Fruit fly (Drosophila melanogaster): ENCODE data around the gene CCT1.

The CCT1 gene

dm6 chr3R:22535945-22536344 lies 44.7 kb upstream of the CCT1 start:
- TF ChIP-seq CG14014 (GFP tag; IDR thresholded peaks at IDR 0.05) (no peak), CG7928 (GFP tag; optimal IDR thresholded peaks at IDR 0.05) (no peak), cwo (GFP tag; optimal IDR thresholded peaks at IDR 0.05) (peak; percentile 71), CG18011 (GFP tag; optimal IDR thresholded peaks at IDR 0.05) (peak; percentile 68)

dm6 chr3R:22533973-22534931 lies 43.0 kb upstream of the CCT1 start:
- no peak for TF ChIP-seq HLHmδ (GFP tag; optimal IDR thresholded peaks at IDR 0.05)
- TF ChIP-seq eve (GFP tag; optimal IDR thresholded peaks at IDR 0.05) = no peak
- TF ChIP-seq HHEX (GFP tag; optimal IDR thresholded peaks at IDR 0.05) = no peak
- TF ChIP-seq Fer3 (tag; optimal IDR thresholded peaks at IDR 0.05) = no peak
- no peak for TF ChIP-seq CG11247 (GFP tag; IDR thresholded peaks at IDR 0.05)
- no peak for TF ChIP-seq CG18599 (GFP tag; optimal IDR thresholded peaks at IDR 0.05)
- no peak for TF ChIP-seq CG14965 (GFP tag; optimal IDR thresholded peaks at IDR 0.05; ENCODE audit: borderline replicate concordance)
- no peak for TF ChIP-seq crc (GFP tag; optimal IDR thresholded peaks at IDR 0.05)
- no peak for TF ChIP-seq pros (GFP tag; optimal IDR thresholded peaks at IDR 0.05)
- no peak for TF ChIP-seq CG17186 (GFP tag; optimal IDR thresholded peaks at IDR 0.05)

- TF ChIP-seq CG18011 (GFP tag; optimal IDR thresholded peaks at IDR 0.05) (no peak), bsh (GFP tag; optimal IDR thresholded peaks at IDR 0.05) (peak in 1 of 2 experiments; percentile 2), CG10462 (GFP tag; optimal IDR thresholded peaks at IDR 0.05) (no peak), Doc2 (GFP tag; IDR thresholded peaks at IDR 0.05) (no peak), her (GFP tag; optimal IDR thresholded peaks at IDR 0.05) (no peak), CTCF (GFP tag; optimal IDR thresholded peaks at IDR 0.05) (peak; percentile 9), CG6689 (GFP tag; IDR thresholded peaks at IDR 0.05) (no peak), CG1024 (GFP tag; IDR thresholded peaks at IDR 0.05) (no peak), CG6854 (GFP tag; optimal IDR thresholded peaks at IDR 0.05) (no peak), zf30C (GFP tag; optimal IDR thresholded peaks at IDR 0.05) (no peak), TFAM (GFP tag; optimal IDR thresholded peaks at IDR 0.05) (no peak), grn (GFP tag; optimal IDR thresholded peaks at IDR 0.05) (peak; percentile 74), gsb (GFP tag; IDR thresholded peaks at IDR 0.05) (no peak), CG18619 (GFP tag; optimal IDR thresholded peaks at IDR 0.05) (no peak), amos (GFP tag; IDR thresholded peaks at IDR 0.05; ENCODE audit: partially characterized antibody) (peak; percentile 33; the same call in 1 of the 2 replicates), dati (GFP tag; IDR thresholded peaks at IDR 0.05) (no peak), CG12744 (GFP tag; optimal IDR thresholded peaks at IDR 0.05) (no peak), Fer1 (GFP tag; optimal IDR thresholded peaks at IDR 0.05) (no peak), CG11093 (GFP tag; IDR thresholded peaks at IDR 0.05) (no peak), CG12769 (tag; optimal IDR thresholded peaks at IDR 0.05) (no peak), CG5180 (GFP tag; optimal IDR thresholded peaks at IDR 0.05) (no peak), ftz-f1 (GFP tag; optimal IDR thresholded peaks at IDR 0.05) (no peak), Antp (GFP tag; optimal IDR thresholded peaks at IDR 0.05) (no peak), az2 (GFP tag; optimal IDR thresholded peaks at IDR 0.05) (no peak), B-H2 (GFP tag; optimal IDR thresholded peaks at IDR 0.05) (no peak), jumu (GFP tag; optimal IDR thresholded peaks at IDR 0.05) (no peak), CG2889 (GFP tag; IDR thresholded peaks at IDR 0.05) (no peak), schlank (tag; optimal IDR thresholded peaks at IDR 0.05) (no peak), Nf-YB (GFP tag; optimal IDR thresholded peaks at IDR 0.05) (peak; percentile 14), Dip2 (GFP tag; IDR thresholded peaks at IDR 0.05) (no peak), Ptx1 (GFP tag; IDR thresholded peaks at IDR 0.05) (no peak), eve (GFP tag; optimal IDR thresholded peaks at IDR 0.05) (no peak), jigr1 (GFP tag; IDR thresholded peaks at IDR 0.05) (no peak), lov (optimal IDR thresholded peaks at IDR 0.05) (no peak), lov (GFP tag; IDR thresholded peaks at IDR 0.05) (no peak)
These were observed 40.6 kb upstream of the CCT1 start, which contains the start of gene CG33093 for dm6 chr3R:22531801-22532200. CG33093 (minus strand) TSS chr3R:22531922.
